Worm (Caenorhabditis elegans): ENCODE data around the gene amph-1.
A peak's percentile ranks its signal among the peaks of the same experiment; 100 is the strongest.

Gene amph-1

ce11 chrIV:9673206-9673605 is 25.5 kb upstream of the amph-1 start:
- TF ChIP-seq cnd-1 (tag; optimal IDR thresholded peaks at IDR 0.05) (no peak), mep-1 (tag; optimal IDR thresholded peaks at IDR 0.05) (no peak), mab-5 (tag; optimal IDR thresholded peaks at IDR 0.05) (no peak), elt-3 (tag; optimal IDR thresholded peaks at IDR 0.05) (no peak), unc-39 (tag; optimal IDR thresholded peaks at IDR 0.05) (no peak), drap-1 (GFP tag; optimal IDR thresholded peaks at IDR 0.05) (no peak), lsy-2 (tag; optimal IDR thresholded peaks at IDR 0.05) (no peak), ceh-43 (GFP tag; optimal IDR thresholded peaks at IDR 0.05) (no peak), nhr-2 (tag; optimal IDR thresholded peaks at IDR 0.05) (no peak), sem-2 (GFP tag; optimal IDR thresholded peaks at IDR 0.05) (no peak), sptf-1 (tag; optimal IDR thresholded peaks at IDR 0.05) (no peak), unc-62 (GFP tag; optimal IDR thresholded peaks at IDR 0.05) (no peak), ham-2 (GFP tag; optimal IDR thresholded peaks at IDR 0.05) (no peak), lin-32 (GFP tag; optimal IDR thresholded peaks at IDR 0.05) (no peak)

DNA sequence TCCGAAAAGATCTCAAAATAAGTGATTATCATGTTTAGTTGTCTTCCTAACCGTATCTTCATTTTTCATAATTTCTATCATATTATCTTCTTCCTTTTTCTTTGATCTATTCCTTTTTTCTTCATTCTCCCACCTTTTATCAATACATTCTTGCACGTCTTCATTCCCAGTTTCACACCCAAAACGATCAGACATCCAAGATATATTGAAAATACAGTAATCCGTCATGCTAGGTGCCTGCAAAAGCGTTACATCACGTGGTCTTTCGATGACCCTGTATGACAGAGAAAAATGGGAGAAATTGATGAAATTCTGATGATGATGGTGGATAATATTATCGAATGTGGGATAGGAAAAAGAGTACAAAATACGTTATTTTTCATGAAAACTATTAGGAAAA is 24.8 kb upstream of the amph-1 start:
- no peak for TF ChIP-seq snpc-4 (tag; optimal IDR thresholded peaks at IDR 0.05)
- TF ChIP-seq mab-5 (tag; optimal IDR thresholded peaks at IDR 0.05) = no peak
- no peak for TF ChIP-seq zip-8 (tag; optimal IDR thresholded peaks at IDR 0.05)
- no peak for TF ChIP-seq elt-1 (tag; optimal IDR thresholded peaks at IDR 0.05; ENCODE audit: borderline replicate concordance, insufficient read depth)
- no peak for TF ChIP-seq nhr-2 (tag; optimal IDR thresholded peaks at IDR 0.05)
- no peak for TF ChIP-seq hlh-1 (tag; optimal IDR thresholded peaks at IDR 0.05)
- TF ChIP-seq lin-13 (tag; optimal IDR thresholded peaks at IDR 0.05) = no peak
- TF ChIP-seq ztf-11 (tag; optimal IDR thresholded peaks at IDR 0.05) = no peak
- no peak for TF ChIP-seq pha-4 (tag; optimal IDR thresholded peaks at IDR 0.05)
- TF ChIP-seq cnd-1 (tag; optimal IDR thresholded peaks at IDR 0.05) = no peak
- no peak for TF ChIP-seq sptf-1 (tag; optimal IDR thresholded peaks at IDR 0.05)
- TF ChIP-seq blmp-1 (tag; optimal IDR thresholded peaks at IDR 0.05) = no peak
- TF ChIP-seq lin-32 (GFP tag; optimal IDR thresholded peaks at IDR 0.05) = no peak

- TF ChIP-seq ces-1 (GFP tag; optimal IDR thresholded peaks at IDR 0.05) (no peak), hlh-1 (tag; optimal IDR thresholded peaks at IDR 0.05) (peak; percentile 7)
These were observed 23.5 kb upstream of the amph-1 start for ce11 chrIV:9671001-9671652.

- no peak for TF ChIP-seq snpc-4 (tag; optimal IDR thresholded peaks at IDR 0.05)
- no peak for TF ChIP-seq nhr-28 (tag; optimal IDR thresholded peaks at IDR 0.05)
- TF ChIP-seq blmp-1 (tag; optimal IDR thresholded peaks at IDR 0.05) = no peak
- no peak for TF ChIP-seq pha-4 (tag; optimal IDR thresholded peaks at IDR 0.05)
- TF ChIP-seq ceh-39 (tag; optimal IDR thresholded peaks at IDR 0.05) = no peak
- no peak for TF ChIP-seq zip-8 (tag; optimal IDR thresholded peaks at IDR 0.05)
- no peak for TF ChIP-seq mep-1 (tag; optimal IDR thresholded peaks at IDR 0.05)
- no peak for TF ChIP-seq drap-1 (GFP tag; optimal IDR thresholded peaks at IDR 0.05)
- TF ChIP-seq ham-2 (GFP tag; optimal IDR thresholded peaks at IDR 0.05) = no peak
- TF ChIP-seq ces-1 (GFP tag; optimal IDR thresholded peaks at IDR 0.05) = no peak
- TF ChIP-seq unc-62 (GFP tag; optimal IDR thresholded peaks at IDR 0.05) = no peak
- no peak for TF ChIP-seq bed-3 (GFP tag; optimal IDR thresholded peaks at IDR 0.05)
- no peak for TF ChIP-seq nhr-12 (tag; optimal IDR thresholded peaks at IDR 0.05)
- TF ChIP-seq lsy-2 (tag; optimal IDR thresholded peaks at IDR 0.05) = no peak
- no peak for TF ChIP-seq sptf-1 (tag; optimal IDR thresholded peaks at IDR 0.05)
- no peak for TF ChIP-seq unc-39 (tag; optimal IDR thresholded peaks at IDR 0.05)
- TF ChIP-seq unc-120 (tag; optimal IDR thresholded peaks at IDR 0.05; ENCODE audit: poor library complexity, severe bottlenecking) = no peak
- no peak for TF ChIP-seq M03D4.4 (tag; optimal IDR thresholded peaks at IDR 0.05)
- TF ChIP-seq elt-1 (tag; optimal IDR thresholded peaks at IDR 0.05; ENCODE audit: borderline replicate concordance, insufficient read depth) = no peak
These were observed 22.3 kb upstream of the amph-1 start for ce11 chrIV:9669969-9670368.

ce11 chrIV:9668103-9668672 is 20.5 kb upstream of the amph-1 start:
- TF ChIP-seq ces-1 (GFP tag; optimal IDR thresholded peaks at IDR 0.05) (no peak), unc-120 (tag; optimal IDR thresholded peaks at IDR 0.05; ENCODE audit: poor library complexity, severe bottlenecking) (no peak), lsy-2 (tag; optimal IDR thresholded peaks at IDR 0.05) (no peak), mep-1 (tag; optimal IDR thresholded peaks at IDR 0.05) (no peak), snpc-4 (tag; optimal IDR thresholded peaks at IDR 0.05) (no peak), nhr-76 (tag; optimal IDR thresholded peaks at IDR 0.05) (no peak)

All from whole organism, mixed stage, embryonic.